Worm (Caenorhabditis elegans) whole organism, young adult: ENCODE measurements around the gene elf-1.

Source experiments
- F57C9.4 ChIP-seq: sonication (generic microtip); optimal IDR thresholded peaks from 2 replicates; lab custom pipeline; 2017; ENCODE audit warnings: mild to moderate bottlenecking, missing genetic modification characterization, missing compliant biosample characterization
- dpff-1 ChIP-seq: sonication (generic microtip); optimal IDR thresholded peaks from 2 replicates; lab custom pipeline; 2017; ENCODE audit warnings: mild to moderate bottlenecking, missing genetic modification characterization, missing compliant biosample characterization
- efl-1 ChIP-seq: fragments of 150-350 bp; optimal IDR thresholded peaks from 2 replicates; lab custom pipeline; 2014; ENCODE audit warnings: missing biosample characterization, missing genetic modification reagents, missing genetic modification characterization
- madf-3 ChIP-seq: fragments of 200-800 bp; sonication (Bioruptor generic); IDR thresholded peaks from 2 replicates; pipeline ENCODE4 v1.3.6; 2022; ENCODE audit warnings: missing genetic modification reagents, missing genetic modification characterization, missing compliant biosample characterization
- xnd-1 ChIP-seq: sonication (generic microtip); optimal IDR thresholded peaks from 2 replicates; lab custom pipeline; 2016; ENCODE audit warnings: missing genotype, missing genetic modification reagents, missing genetic modification characterization, missing compliant biosample characterization

DNA sequence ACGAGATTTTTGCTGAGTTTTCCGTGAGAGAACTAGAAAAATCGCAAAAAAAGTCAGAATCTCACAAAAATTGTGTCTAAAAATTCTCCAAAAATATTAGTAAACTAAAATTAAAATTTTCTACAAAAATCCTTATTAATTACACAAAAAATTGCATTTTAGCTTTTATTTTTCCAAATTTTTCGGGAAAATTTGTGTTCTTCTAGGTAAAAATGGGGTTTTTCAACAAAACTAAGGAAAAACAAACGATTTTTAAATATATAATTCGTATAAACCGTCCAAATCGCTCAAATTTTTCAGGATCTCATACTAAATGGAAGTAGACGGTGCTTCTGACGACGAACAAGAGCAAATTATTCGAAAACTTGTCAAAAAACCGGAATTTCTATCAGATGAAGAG is 47.2 kb upstream of the elf-1 start, which contains the start of gene W06E11.1:
- no peak for TF ChIP-seq xnd-1
- no peak for TF ChIP-seq efl-1 (GFP tag; lab: Kevin White, UChicago)
- TF ChIP-seq dpff-1 (tag; lab: Kevin White, UChicago) = no peak
- no peak for TF ChIP-seq madf-3
- no peak for TF ChIP-seq F57C9.4 (tag; lab: Kevin White, UChicago)
